Worm (Caenorhabditis elegans) whole organism, late embryonic: Measurements from ENCODE around the gene C44B7.5.

Source experiments
- C08G9.2 ChIP-seq: sonication (generic microtip); optimal IDR thresholded peaks from 2 replicates; lab custom pipeline; 2016; ENCODE audit warnings: mild to moderate bottlenecking, missing genetic modification characterization, moderate library complexity, missing compliant biosample characterization
- F13H6.1 ChIP-seq: sonication (generic microtip); optimal IDR thresholded peaks from 2 replicates; lab custom pipeline; 2016; ENCODE audit warnings: missing genetic modification characterization, missing compliant biosample characterization
- ama-1 ChIP-seq: fragments of 150-350 bp; optimal IDR thresholded peaks from 2 replicates; lab custom pipeline; 2014
- dve-1 ChIP-seq: sonication (generic microtip); optimal IDR thresholded peaks from 2 replicates; lab custom pipeline; 2017; ENCODE audit warnings: antibody characterized with exemption, mild to moderate bottlenecking, missing genetic modification characterization, missing compliant biosample characterization
- ets-4 ChIP-seq: sonication (generic microtip); optimal IDR thresholded peaks from 2 replicates; lab custom pipeline; 2016; ENCODE audit warnings: missing genetic modification characterization, missing compliant biosample characterization
- gmeb-2 ChIP-seq: sonication (generic microtip); optimal IDR thresholded peaks from 2 replicates; lab custom pipeline; 2016; ENCODE audit warnings: missing genetic modification characterization, inconsistent platforms, missing compliant biosample characterization
- pha-4 ChIP-seq: fragments of 150-350 bp; optimal IDR thresholded peaks from 2 replicates; lab custom pipeline; 2018; ENCODE audit warnings: missing biosample characterization, missing genetic modification reagents, missing genetic modification characterization
- sox-2 ChIP-seq: fragments of 200-800 bp; sonication (Bioruptor generic); IDR thresholded peaks from 2 replicates; pipeline ENCODE4 v1.3.6; 2022; ENCODE audit warnings: missing genetic modification reagents, missing genetic modification characterization, missing compliant biosample characterization
- sox-4 ChIP-seq: sonication (generic microtip); optimal IDR thresholded peaks from 2 replicates; lab custom pipeline; 2017; ENCODE audit warnings: mild to moderate bottlenecking, missing genetic modification characterization, inconsistent platforms, missing compliant biosample characterization
- unc-86 ChIP-seq: sonication (generic microtip); optimal IDR thresholded peaks from 2 replicates; lab custom pipeline; 2016; ENCODE audit warnings: missing genetic modification characterization, missing compliant biosample characterization

DNA sequence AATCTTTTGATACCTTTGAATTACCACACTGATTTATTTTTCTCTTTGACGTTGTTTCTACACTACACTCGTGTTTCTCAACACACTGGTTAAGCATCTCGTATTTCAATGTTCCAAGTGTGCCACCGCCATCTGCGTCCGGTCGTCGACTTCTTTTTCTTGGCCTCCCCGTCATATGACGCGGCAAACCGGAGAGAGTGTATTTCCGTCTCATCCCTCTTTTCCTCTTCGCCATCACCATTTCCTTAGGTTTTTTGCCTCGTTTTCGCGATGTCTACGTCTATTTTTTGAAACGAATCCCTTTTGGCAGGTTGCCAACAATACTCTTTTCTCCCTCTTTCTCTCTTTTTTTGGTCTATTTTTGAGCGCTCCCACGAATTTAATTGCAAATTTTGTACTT lies 33.4 kb downstream of the C44B7.5 start:
- no peak for TF ChIP-seq unc-86 (tag; lab: Kevin White, UChicago)
- TF ChIP-seq sox-2 (GFP tag; lab: Robert Waterston, UW) = no peak
- TF ChIP-seq ama-1 (lab: Kevin White, UChicago) = no peak
- TF ChIP-seq gmeb-2 (tag; lab: Kevin White, UChicago) = no peak
- TF ChIP-seq C08G9.2 (tag; lab: Kevin White, UChicago) = no peak
- no peak for TF ChIP-seq F13H6.1 (tag; lab: Kevin White, UChicago)
- TF ChIP-seq dve-1 (tag; lab: Kevin White, UChicago) = no peak
- TF ChIP-seq pha-4 (tag; lab: Kevin White, UChicago) = no peak
- TF ChIP-seq ets-4 = no peak
- TF ChIP-seq sox-4 = no peak
